Worm (Caenorhabditis elegans): Measurements from ENCODE around the gene npr-19.

The npr-19 gene

ce11 chrX:735572-735971 lies at the start of gene npr-19:
Gene npr-19 (minus strand): TSS chrX:735672.
- TF ChIP-seq dao-5 (tag; optimal IDR thresholded peaks at IDR 0.05) (no peak), him-1 (tag; optimal IDR thresholded peaks at IDR 0.05) (no peak), W03F9.2 (tag; optimal IDR thresholded peaks at IDR 0.05) (no peak)

- no peak for TF ChIP-seq dao-5 (tag; optimal IDR thresholded peaks at IDR 0.05)
- no peak for TF ChIP-seq W03F9.2 (tag; optimal IDR thresholded peaks at IDR 0.05)
- TF ChIP-seq him-1 (tag; optimal IDR thresholded peaks at IDR 0.05): no peak
Observed at ce11 chrX:784853-785252, 49.4 kb upstream of the npr-19 start, which contains the start of gene T04G9.6. Gene T04G9.6 (minus strand): TSS chrX:784953.

ce11 chrX:780027-780426 lies 44.6 kb upstream of the npr-19 start:
- TF ChIP-seq him-1 (tag; optimal IDR thresholded peaks at IDR 0.05): no peak

- TF ChIP-seq W03F9.2 (tag; optimal IDR thresholded peaks at IDR 0.05) (no peak), dao-5 (tag; optimal IDR thresholded peaks at IDR 0.05) (no peak)
Observed at ce11 chrX:779259-779658, 43.8 kb upstream of the npr-19 start.

ce11 chrX:777421-777820 lies 41.9 kb upstream of the npr-19 start, which contains the start of gene nas-15:
Gene nas-15 (plus strand): TSS chrX:777721.
- TF ChIP-seq W03F9.2 (tag; optimal IDR thresholded peaks at IDR 0.05): no peak
- TF ChIP-seq him-1 (tag; optimal IDR thresholded peaks at IDR 0.05): no peak
- no peak for TF ChIP-seq dao-5 (tag; optimal IDR thresholded peaks at IDR 0.05)

ce11 chrX:772184-772583 lies 36.7 kb upstream of the npr-19 start, which contains the start of gene T04G9.4:
Gene T04G9.4 (plus strand): TSS chrX:772476.
- TF ChIP-seq W03F9.2 (tag; optimal IDR thresholded peaks at IDR 0.05): no peak

- TF ChIP-seq W03F9.2 (tag; optimal IDR thresholded peaks at IDR 0.05) (no peak), dao-5 (tag; optimal IDR thresholded peaks at IDR 0.05) (no peak), him-1 (tag; optimal IDR thresholded peaks at IDR 0.05) (no peak)
Observed at ce11 chrX:770537-770936, 35.1 kb upstream of the npr-19 start, which contains the start of gene T04G9.7. Gene T04G9.7 (plus strand): TSS chrX:770837.

- no peak for TF ChIP-seq W03F9.2 (tag; optimal IDR thresholded peaks at IDR 0.05)
- no peak for TF ChIP-seq him-1 (tag; optimal IDR thresholded peaks at IDR 0.05)
- no peak for TF ChIP-seq dao-5 (tag; optimal IDR thresholded peaks at IDR 0.05)
Observed at ce11 chrX:769550-769949, 34.1 kb upstream of the npr-19 start.

ce11 chrX:768061-768646 lies 32.7 kb upstream of the npr-19 start, which contains the start of the genes trap-2 and ile-2:
Gene trap-2 (minus strand): TSS chrX:768069.
Gene ile-2 (plus strand): TSS chrX:768596.
- TF ChIP-seq W03F9.2 (tag; optimal IDR thresholded peaks at IDR 0.05): peak; percentile 81
- TF ChIP-seq him-1 (tag; optimal IDR thresholded peaks at IDR 0.05): peak; percentile 51
- TF ChIP-seq dao-5 (tag; optimal IDR thresholded peaks at IDR 0.05): peak; percentile 23

- TF ChIP-seq W03F9.2 (tag; optimal IDR thresholded peaks at IDR 0.05): no peak
- TF ChIP-seq dao-5 (tag; optimal IDR thresholded peaks at IDR 0.05): no peak
- TF ChIP-seq him-1 (tag; optimal IDR thresholded peaks at IDR 0.05): no peak
Observed at ce11 chrX:763452-763851, 28.0 kb upstream of the npr-19 start, which contains the start of gene dyf-11. Gene dyf-11 (plus strand): TSS chrX:763752.

- TF ChIP-seq him-1 (tag; optimal IDR thresholded peaks at IDR 0.05) (no peak), dao-5 (tag; optimal IDR thresholded peaks at IDR 0.05) (no peak), W03F9.2 (tag; optimal IDR thresholded peaks at IDR 0.05) (no peak)
Observed at ce11 chrX:760579-760978, 25.1 kb upstream of the npr-19 start.

- no peak for TF ChIP-seq him-1 (tag; optimal IDR thresholded peaks at IDR 0.05)
- no peak for TF ChIP-seq dao-5 (tag; optimal IDR thresholded peaks at IDR 0.05)
- no peak for TF ChIP-seq W03F9.2 (tag; optimal IDR thresholded peaks at IDR 0.05)
Observed at ce11 chrX:759634-760033, 24.2 kb upstream of the npr-19 start, which contains the start of gene aex-3. Gene aex-3 (minus strand): TSS chrX:759734.

- TF ChIP-seq W03F9.2 (tag; optimal IDR thresholded peaks at IDR 0.05) (no peak), dao-5 (tag; optimal IDR thresholded peaks at IDR 0.05) (no peak), him-1 (tag; optimal IDR thresholded peaks at IDR 0.05) (no peak)
Observed at ce11 chrX:748319-748718, 12.8 kb upstream of the npr-19 start.

ce11 chrX:736989-737388 lies 1.5 kb upstream of the npr-19 start:
- TF ChIP-seq him-1 (tag; optimal IDR thresholded peaks at IDR 0.05) (no peak), W03F9.2 (tag; optimal IDR thresholded peaks at IDR 0.05) (no peak), dao-5 (tag; optimal IDR thresholded peaks at IDR 0.05) (no peak)

- TF ChIP-seq dao-5 (tag; optimal IDR thresholded peaks at IDR 0.05) (no peak), him-1 (tag; optimal IDR thresholded peaks at IDR 0.05) (no peak), W03F9.2 (tag; optimal IDR thresholded peaks at IDR 0.05) (no peak)
Observed at ce11 chrX:729062-729461, 6.4 kb downstream of the npr-19 start.
